Fruit fly (Drosophila melanogaster): Measurements from ENCODE around the gene Vtld.

The Vtld gene

dm6 chr3L:19807103-19807502, 46.9 kb downstream of the Vtld start, which contains the start of the genes CG14104 and Kap-alpha1 (continued):
- TF ChIP-seq sima (GFP tag; optimal IDR thresholded peaks at IDR 0.05) = no peak
- no peak for TF ChIP-seq CG31388 (GFP tag; optimal IDR thresholded peaks at IDR 0.05)
- TF ChIP-seq CG16815 (GFP tag; optimal IDR thresholded peaks at IDR 0.05) = no peak
- no peak for TF ChIP-seq emc (GFP tag; optimal IDR thresholded peaks at IDR 0.05)
- TF ChIP-seq tna (GFP tag; IDR thresholded peaks at IDR 0.05; ENCODE audit: partially characterized antibody) = peak; percentile 43; the same call in 1 of the 2 replicates
- no peak for TF ChIP-seq CG3847 (GFP tag; IDR thresholded peaks at IDR 0.05)
- TF ChIP-seq D (optimal IDR thresholded peaks at IDR 0.05) = peak; percentile 43
- TF ChIP-seq D (GFP tag; optimal IDR thresholded peaks at IDR 0.05) = no peak
- TF ChIP-seq ci (GFP tag; IDR thresholded peaks at IDR 0.05) = no peak
- no peak for TF ChIP-seq GATAe (GFP tag; conservative IDR thresholded peaks at IDR 0.05)
- TF ChIP-seq croc (GFP tag; conservative IDR thresholded peaks at IDR 0.05) = no peak
- no peak for TF ChIP-seq CG12744 (GFP tag; optimal IDR thresholded peaks at IDR 0.05)
- no peak for TF ChIP-seq klu (GFP tag; IDR thresholded peaks at IDR 0.05)
- TF ChIP-seq CG14050 (GFP tag; IDR thresholded peaks at IDR 0.05) = no peak
- peak; percentile 21 for TF ChIP-seq Max (GFP tag; optimal IDR thresholded peaks at IDR 0.05)
- peak; percentile 100 for TF ChIP-seq Elba2 (GFP tag; optimal IDR thresholded peaks at IDR 0.05)
- no peak for TF ChIP-seq CoRest (tag; optimal IDR thresholded peaks at IDR 0.05)
- TF ChIP-seq dpn (GFP tag; optimal IDR thresholded peaks at IDR 0.05) = no peak
- no peak for TF ChIP-seq E2f1 (GFP tag; IDR thresholded peaks at IDR 0.05)
- TF ChIP-seq Spps (tag; optimal IDR thresholded peaks at IDR 0.05) = no peak
- no peak for TF ChIP-seq Xrp1 (GFP tag; IDR thresholded peaks at IDR 0.05)
- no peak for TF ChIP-seq Nf-YC (tag; optimal IDR thresholded peaks at IDR 0.05)
- TF ChIP-seq Awh (GFP tag; IDR thresholded peaks at IDR 0.05) = no peak
- no peak for TF ChIP-seq CG7839 (tag; optimal IDR thresholded peaks at IDR 0.05)
- no peak for TF ChIP-seq Fer3 (tag; optimal IDR thresholded peaks at IDR 0.05)
- no peak for TF ChIP-seq CG8765 (GFP tag; IDR thresholded peaks at IDR 0.05)
- peak; percentile 61 for TF ChIP-seq amos (GFP tag; IDR thresholded peaks at IDR 0.05; ENCODE audit: partially characterized antibody)
- TF ChIP-seq maf-S (GFP tag; optimal IDR thresholded peaks at IDR 0.05) = no peak
- no peak for TF ChIP-seq CG13424 (tag; optimal IDR thresholded peaks at IDR 0.05)
- peak; percentile 31 for TF ChIP-seq Dp (GFP tag; optimal IDR thresholded peaks at IDR 0.05)
- TF ChIP-seq CG30020 (tag; optimal IDR thresholded peaks at IDR 0.05) = peak; percentile 40
- TF ChIP-seq rib (GFP tag; IDR thresholded peaks at IDR 0.05) = no peak
- TF ChIP-seq CG5180 (GFP tag; optimal IDR thresholded peaks at IDR 0.05) = no peak
- TF ChIP-seq zf30C (GFP tag; optimal IDR thresholded peaks at IDR 0.05) = no peak
- no peak for TF ChIP-seq CG7786 (GFP tag; optimal IDR thresholded peaks at IDR 0.05)
- TF ChIP-seq CG10959 (GFP tag; IDR thresholded peaks at IDR 0.05) = no peak
- TF ChIP-seq ro (GFP tag; IDR thresholded peaks at IDR 0.05) = no peak
- TF ChIP-seq CG2120 (GFP tag; optimal IDR thresholded peaks at IDR 0.05) = no peak
- TF ChIP-seq CG18764 (GFP tag; optimal IDR thresholded peaks at IDR 0.05) = no peak
- no peak for TF ChIP-seq fd64A (GFP tag; optimal IDR thresholded peaks at IDR 0.05)
- TF ChIP-seq D19A (tag; optimal IDR thresholded peaks at IDR 0.05) = no peak
- TF ChIP-seq Blimp-1 (GFP tag; optimal IDR thresholded peaks at IDR 0.05) = no peak
- no peak for TF ChIP-seq Asciz (GFP tag; optimal IDR thresholded peaks at IDR 0.05)
- TF ChIP-seq sna (GFP tag; IDR thresholded peaks at IDR 0.05; ENCODE audit: partially characterized antibody) = peak; percentile 57
- peak; percentile 57 for TF ChIP-seq YL-1 (GFP tag; optimal IDR thresholded peaks at IDR 0.05)
- no peak for TF ChIP-seq oc (tag; optimal IDR thresholded peaks at IDR 0.05)
- TF ChIP-seq prd (optimal IDR thresholded peaks at IDR 0.05) = no peak
- TF ChIP-seq prd (GFP tag; IDR thresholded peaks at IDR 0.05) = no peak
- no peak for TF ChIP-seq Abd-B (GFP tag; optimal IDR thresholded peaks at IDR 0.05)
- TF ChIP-seq CG10654 (GFP tag; optimal IDR thresholded peaks at IDR 0.05) = no peak
- no peak for TF ChIP-seq Dfd (GFP tag; optimal IDR thresholded peaks at IDR 0.05)
- no peak for TF ChIP-seq NfI (GFP tag; optimal IDR thresholded peaks at IDR 0.05)
- no peak for TF ChIP-seq CkIIα-i1 (GFP tag; IDR thresholded peaks at IDR 0.05)

Measured in whole organism, embryonic.